Worm (Caenorhabditis elegans): ENCODE data around the gene pqn-48.

Gene pqn-48

DNA sequence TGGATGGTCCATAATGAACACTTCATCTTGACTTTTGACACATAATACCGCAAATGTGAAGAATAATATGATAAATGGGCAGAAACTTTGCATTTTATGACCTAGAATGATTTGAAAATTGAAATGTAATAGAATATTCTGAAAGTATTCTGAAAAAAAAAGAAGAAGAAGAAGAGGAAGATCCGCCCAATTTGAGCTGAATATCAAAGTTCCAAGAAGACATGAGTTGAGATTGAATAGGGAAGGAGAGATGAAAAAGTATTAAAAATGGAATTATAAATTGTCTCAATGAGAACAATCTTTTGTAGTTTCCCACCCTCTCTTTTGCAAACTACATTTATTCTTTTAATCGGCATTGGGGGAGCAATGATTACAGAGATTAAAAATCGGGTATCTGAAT lies 6.4 kb upstream of the pqn-48 start, which contains the start of gene K07D4.4:
Gene K07D4.4 (minus strand): TSS at position 101 of the 400 bp plus-strand sequence.
- no peak for TF ChIP-seq zip-8 (tag; optimal IDR thresholded peaks at IDR 0.05)
- TF ChIP-seq drap-1 (GFP tag; optimal IDR thresholded peaks at IDR 0.05): no peak
- TF ChIP-seq lin-13 (tag; optimal IDR thresholded peaks at IDR 0.05): no peak
- no peak for TF ChIP-seq ceh-39 (tag; optimal IDR thresholded peaks at IDR 0.05)
- no peak for TF ChIP-seq nhr-76 (tag; optimal IDR thresholded peaks at IDR 0.05)
- TF ChIP-seq lin-32 (GFP tag; optimal IDR thresholded peaks at IDR 0.05): no peak
- TF ChIP-seq unc-39 (tag; optimal IDR thresholded peaks at IDR 0.05): no peak
- TF ChIP-seq nhr-2 (tag; optimal IDR thresholded peaks at IDR 0.05): no peak
- no peak for TF ChIP-seq ces-1 (GFP tag; optimal IDR thresholded peaks at IDR 0.05)
- TF ChIP-seq cnd-1 (tag; optimal IDR thresholded peaks at IDR 0.05): no peak
- TF ChIP-seq mab-5 (tag; optimal IDR thresholded peaks at IDR 0.05): no peak
- TF ChIP-seq sptf-1 (tag; optimal IDR thresholded peaks at IDR 0.05): no peak
- no peak for TF ChIP-seq mls-2 (tag; optimal IDR thresholded peaks at IDR 0.05)
- no peak for TF ChIP-seq M03D4.4 (tag; optimal IDR thresholded peaks at IDR 0.05)
- no peak for TF ChIP-seq pha-4 (tag; optimal IDR thresholded peaks at IDR 0.05)
- no peak for TF ChIP-seq nhr-237 (tag; optimal IDR thresholded peaks at IDR 0.05)
- no peak for TF ChIP-seq tbx-8 (GFP tag; optimal IDR thresholded peaks at IDR 0.05)
- TF ChIP-seq ham-2 (GFP tag; optimal IDR thresholded peaks at IDR 0.05): no peak
- no peak for TF ChIP-seq sem-2 (GFP tag; optimal IDR thresholded peaks at IDR 0.05)

DNA sequence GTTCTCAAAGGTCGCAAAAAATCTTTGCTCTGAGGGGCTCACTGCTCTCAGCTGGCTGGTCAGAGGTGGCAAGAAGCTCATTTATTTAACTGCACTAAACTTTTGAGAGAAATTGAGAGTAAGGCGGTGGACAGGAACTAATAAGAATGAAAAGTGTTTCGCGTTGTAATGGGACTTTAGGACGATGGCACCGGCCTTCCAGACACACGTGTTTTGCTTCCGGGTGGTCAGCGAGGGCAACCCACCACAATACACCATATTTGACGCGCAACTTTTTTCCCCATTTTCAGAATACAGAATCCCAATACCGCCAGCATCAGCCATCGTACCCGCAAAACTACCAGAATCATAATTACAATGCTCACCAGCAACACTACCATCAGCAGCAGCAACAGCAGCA lies 1.4 kb downstream of the pqn-48 start:
- TF ChIP-seq M03D4.4 (tag; optimal IDR thresholded peaks at IDR 0.05) (no peak), elt-3 (tag; optimal IDR thresholded peaks at IDR 0.05) (no peak), lin-13 (tag; optimal IDR thresholded peaks at IDR 0.05) (no peak), ceh-83 (GFP tag; optimal IDR thresholded peaks at IDR 0.05) (no peak), lsy-2 (tag; optimal IDR thresholded peaks at IDR 0.05) (no peak), unc-120 (tag; optimal IDR thresholded peaks at IDR 0.05; ENCODE audit: poor library complexity, severe bottlenecking) (no peak), zip-8 (tag; optimal IDR thresholded peaks at IDR 0.05) (no peak), snpc-4 (tag; optimal IDR thresholded peaks at IDR 0.05) (no peak), nhr-2 (tag; optimal IDR thresholded peaks at IDR 0.05) (no peak), nhr-28 (tag; optimal IDR thresholded peaks at IDR 0.05) (no peak), sem-2 (GFP tag; optimal IDR thresholded peaks at IDR 0.05) (no peak), mab-5 (tag; optimal IDR thresholded peaks at IDR 0.05) (no peak), cnd-1 (tag; optimal IDR thresholded peaks at IDR 0.05) (no peak), ham-2 (GFP tag; optimal IDR thresholded peaks at IDR 0.05) (no peak), flh-1 (GFP tag; optimal IDR thresholded peaks at IDR 0.05) (no peak), elt-1 (tag; optimal IDR thresholded peaks at IDR 0.05; ENCODE audit: borderline replicate concordance, insufficient read depth) (no peak), unc-39 (tag; optimal IDR thresholded peaks at IDR 0.05) (no peak), ces-1 (GFP tag; optimal IDR thresholded peaks at IDR 0.05) (no peak)

DNA sequence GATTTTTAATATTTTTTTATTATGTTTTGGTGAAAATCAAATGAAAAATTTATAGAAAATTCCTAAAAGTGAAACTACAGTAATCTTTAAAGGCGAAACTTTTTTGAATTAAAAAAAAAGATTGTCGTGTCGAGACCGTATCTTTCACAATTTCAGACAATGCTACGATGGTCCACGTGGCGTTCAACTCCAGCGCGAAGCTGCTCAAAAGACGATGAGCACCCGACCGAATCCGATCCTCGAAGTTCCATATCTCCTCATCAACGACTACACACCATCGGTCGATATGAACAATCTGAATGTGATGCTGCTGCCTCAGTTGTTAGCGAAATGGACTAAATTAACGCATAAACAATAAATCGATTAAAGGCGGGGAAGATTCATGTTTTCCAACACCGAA lies 4.0 kb downstream of the pqn-48 start:
- TF ChIP-seq lsy-2 (tag; optimal IDR thresholded peaks at IDR 0.05) (no peak), flh-1 (GFP tag; optimal IDR thresholded peaks at IDR 0.05) (no peak)

ce11 chrII:4044349-4044748 lies 5.7 kb downstream of the pqn-48 start, which contains the start of gene rpn-11:
rpn-11 (minus strand) TSS chrII:4044546.
- TF ChIP-seq nhr-28 (tag; optimal IDR thresholded peaks at IDR 0.05) (no peak), snpc-4 (tag; optimal IDR thresholded peaks at IDR 0.05) (no peak), tbx-8 (GFP tag; optimal IDR thresholded peaks at IDR 0.05) (no peak), flh-1 (GFP tag; optimal IDR thresholded peaks at IDR 0.05) (no peak), sem-2 (GFP tag; optimal IDR thresholded peaks at IDR 0.05) (no peak), cnd-1 (tag; optimal IDR thresholded peaks at IDR 0.05) (no peak), ces-1 (GFP tag; optimal IDR thresholded peaks at IDR 0.05) (peak; percentile 78), ceh-83 (GFP tag; optimal IDR thresholded peaks at IDR 0.05) (no peak), mls-2 (tag; optimal IDR thresholded peaks at IDR 0.05) (no peak), nhr-2 (tag; optimal IDR thresholded peaks at IDR 0.05) (no peak), ceh-43 (GFP tag; optimal IDR thresholded peaks at IDR 0.05) (peak; percentile 36), nhr-12 (tag; optimal IDR thresholded peaks at IDR 0.05) (no peak), M03D4.4 (tag; optimal IDR thresholded peaks at IDR 0.05) (peak; percentile 46), blmp-1 (tag; optimal IDR thresholded peaks at IDR 0.05) (no peak), nhr-76 (tag; optimal IDR thresholded peaks at IDR 0.05) (no peak), mep-1 (tag; optimal IDR thresholded peaks at IDR 0.05) (peak; percentile 53), drap-1 (GFP tag; optimal IDR thresholded peaks at IDR 0.05) (peak; percentile 54), ceh-39 (tag; optimal IDR thresholded peaks at IDR 0.05) (peak; percentile 21), elt-1 (tag; optimal IDR thresholded peaks at IDR 0.05; ENCODE audit: borderline replicate concordance, insufficient read depth) (no peak), mab-5 (tag; optimal IDR thresholded peaks at IDR 0.05) (no peak), sptf-1 (tag; optimal IDR thresholded peaks at IDR 0.05) (peak; percentile 54), hlh-1 (tag; optimal IDR thresholded peaks at IDR 0.05) (no peak), ham-2 (GFP tag; optimal IDR thresholded peaks at IDR 0.05) (no peak), lsy-2 (tag; optimal IDR thresholded peaks at IDR 0.05) (peak; percentile 89), lin-13 (tag; optimal IDR thresholded peaks at IDR 0.05) (peak; percentile 56), elt-3 (tag; optimal IDR thresholded peaks at IDR 0.05) (no peak), unc-120 (tag; optimal IDR thresholded peaks at IDR 0.05; ENCODE audit: poor library complexity, severe bottlenecking) (no peak), bed-3 (GFP tag; optimal IDR thresholded peaks at IDR 0.05) (no peak), pha-4 (tag; optimal IDR thresholded peaks at IDR 0.05) (peak; percentile 59), nhr-237 (tag; optimal IDR thresholded peaks at IDR 0.05) (peak; percentile 64), unc-62 (GFP tag; optimal IDR thresholded peaks at IDR 0.05) (no peak)
